Worm (Caenorhabditis elegans) whole organism, L2 larva: ENCODE results near the gene C08E8.5.

Experiments
- blmp-1 ChIP-seq: sonication (generic microtip); optimal IDR thresholded peaks from 2 replicates; lab custom pipeline; 2017; ENCODE audit warnings: missing genetic modification characterization, mild to moderate bottlenecking, missing compliant biosample characterization, antibody characterized with exemption, moderate library complexity; ENCODE audit not compliant: insufficient read depth
- fos-1 ChIP-seq: fragments of 150-350 bp; optimal IDR thresholded peaks from 2 replicates; lab custom pipeline; 2014; ENCODE audit warnings: missing biosample characterization, missing genetic modification characterization
- lin-39 ChIP-seq: fragments of 150-350 bp; optimal IDR thresholded peaks from 2 replicates; lab custom pipeline; 2014; ENCODE audit warnings: missing biosample characterization, missing genetic modification reagents, missing genetic modification characterization
- unc-55 ChIP-seq: fragments of 150-350 bp; sonication (generic microtip); optimal IDR thresholded peaks from 3 replicates; lab custom pipeline; 2014; ENCODE audit warnings: missing biosample characterization, missing genetic modification reagents, missing genetic modification characterization
- unc-62 ChIP-seq: fragments of 150-350 bp; optimal IDR thresholded peaks from 2 replicates; lab custom pipeline; 2014; ENCODE audit warnings: missing biosample characterization, missing genetic modification reagents, missing genetic modification characterization
- ztf-1 ChIP-seq: fragments of 200-800 bp; sonication (Bioruptor generic); conservative IDR thresholded peaks from 2 replicates; pipeline ENCODE4 v1.3.6; 2022; ENCODE audit warnings: missing genetic modification characterization, missing compliant biosample characterization

The C08E8.5 gene

ce11 chrV:18323231-18323630 is 36.6 kb downstream of the C08E8.5 start, which contains the start of gene B0462.5:
Gene B0462.5, minus strand, starts transcription at chrV:18323331.
- TF ChIP-seq fos-1: peak; percentile 35
- no peak for TF ChIP-seq unc-62

DNA sequence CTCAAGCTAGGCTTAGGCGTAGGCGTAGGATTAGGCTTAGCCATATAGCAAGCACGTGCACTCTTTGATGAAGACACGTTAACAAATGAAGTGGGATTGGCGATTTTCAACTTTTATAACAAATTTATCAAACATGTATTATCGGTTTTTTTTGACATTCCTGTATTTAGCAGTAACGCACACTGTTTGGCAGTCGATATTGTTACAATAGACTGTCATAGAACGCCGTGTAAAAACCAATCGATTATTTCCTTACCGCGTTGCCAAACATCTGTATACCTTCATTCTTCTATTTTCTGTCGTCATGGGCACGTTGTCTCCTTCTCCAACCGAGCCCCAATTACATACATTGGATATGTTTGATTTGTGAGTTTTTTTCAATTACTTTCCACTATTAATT is 41.5 kb downstream of the C08E8.5 start, which contains the start of gene fbxb-119:
Gene fbxb-119, plus strand, starts transcription at position 301 of the 400 bp plus-strand sequence.
- TF ChIP-seq lin-39 (tag; lab: Kevin White, UChicago): no peak
- TF ChIP-seq ztf-1 (GFP tag; lab: Robert Waterston, UW): no peak
- no peak for TF ChIP-seq blmp-1
- TF ChIP-seq unc-55 (GFP tag; lab: Kevin White, UChicago): no peak
